Worm (Caenorhabditis elegans) whole organism, L4 larva: ENCODE measurements around the gene dhhc-10.

Experiments
- jun-1 ChIP-seq: fragments of 150-350 bp; optimal IDR thresholded peaks from 2 replicates; lab custom pipeline; 2014; ENCODE audit warnings: missing biosample characterization, missing genetic modification reagents, missing genetic modification characterization
- nhr-10 ChIP-seq: fragments of 150-350 bp; optimal IDR thresholded peaks from 2 replicates; lab custom pipeline; 2014; ENCODE audit warnings: missing biosample characterization, missing genetic modification characterization
- nhr-76 ChIP-seq: fragments of 150-350 bp; optimal IDR thresholded peaks from 2 replicates; lab custom pipeline; 2014; ENCODE audit warnings: missing biosample characterization, missing genetic modification characterization
- saeg-2 ChIP-seq: fragments of 200-800 bp; sonication (Bioruptor generic); IDR thresholded peaks from 2 replicates; pipeline ENCODE4 v1.3.6; 2022; ENCODE audit warnings: missing genetic modification reagents, missing genetic modification characterization, missing compliant biosample characterization
- skn-1 ChIP-seq: fragments of 150-350 bp; optimal IDR thresholded peaks from 2 replicates; lab custom pipeline; 2014; ENCODE audit warnings: missing biosample characterization, missing genetic modification characterization

DNA sequence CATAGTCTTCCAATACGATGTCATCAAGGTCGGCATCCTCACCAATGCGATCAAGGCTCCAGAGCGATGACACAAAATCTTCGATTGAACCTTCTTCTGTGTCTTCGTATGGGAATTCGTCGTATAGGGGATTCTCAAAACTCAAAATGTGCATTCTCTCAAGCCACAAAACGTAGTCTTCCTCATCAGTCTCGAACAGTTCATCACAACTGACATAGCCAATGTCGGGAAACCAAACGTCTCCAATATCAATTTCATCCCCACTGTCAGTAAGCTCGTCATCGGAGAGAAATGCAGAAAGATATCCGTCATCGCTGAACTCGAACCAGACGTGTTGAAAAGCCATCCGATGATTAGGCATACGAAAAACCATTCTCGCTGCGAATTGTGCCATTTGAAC is 47.7 kb downstream of the dhhc-10 start, which contains the start of gene C39E6.2:
- TF ChIP-seq nhr-10 (tag; lab: Kevin White, UChicago) (no peak), saeg-2 (GFP tag; lab: Robert Waterston, UW) (no peak), jun-1 (tag; lab: Kevin White, UChicago) (no peak), nhr-76 (tag; lab: Kevin White, UChicago) (no peak), skn-1 (tag; lab: Kevin White, UChicago) (no peak)
